Fruit fly (Drosophila melanogaster): ENCODE measurements around the gene r.

Gene r

dm6 chrX:16716649-16717048, 61.5 kb downstream of the r start:
- TF ChIP-seq kay (GFP tag; ENCODE audit: borderline replicate concordance), result no peak
- TF ChIP-seq pad (GFP tag; optimal IDR thresholded peaks at IDR 0.05), result no peak
- TF ChIP-seq CG5204 (GFP tag; optimal IDR thresholded peaks at IDR 0.05), result no peak
- no peak for TF ChIP-seq bab1 (GFP tag; optimal IDR thresholded peaks at IDR 0.05)
- no peak for TF ChIP-seq CG7101 (tag; optimal IDR thresholded peaks at IDR 0.05)
- TF ChIP-seq cic (GFP tag; optimal IDR thresholded peaks at IDR 0.05), result no peak
- TF ChIP-seq tj (GFP tag; optimal IDR thresholded peaks at IDR 0.05), result no peak
- no peak for TF ChIP-seq ovo (GFP tag; optimal IDR thresholded peaks at IDR 0.05)
- TF ChIP-seq Hr96 (GFP tag; optimal IDR thresholded peaks at IDR 0.05), result no peak
- no peak for TF ChIP-seq CG33017 (tag; optimal IDR thresholded peaks at IDR 0.05)
